Fruit fly (Drosophila melanogaster) whole organism, embryonic: Measurements from ENCODE around the gene msb1l.

Experiments
- Atf6 ChIP-seq: fragments of 200-800 bp; sonication (Bioruptor generic); IDR thresholded peaks from 2 replicates; pipeline ENCODE4 v1.3.6; 2022; ENCODE audit warnings: missing biosample characterization, missing genetic modification characterization
- Bteb2 ChIP-seq: fragments of 200-800 bp; sonication (Bioruptor generic); optimal IDR thresholded peaks from 2 replicates; lab custom pipeline; 2016; ENCODE audit warnings: missing biosample characterization, missing genetic modification characterization
- CG10209 ChIP-seq: fragments of 200-800 bp; sonication (Bioruptor generic); optimal IDR thresholded peaks from 3 replicates; lab custom pipeline; 2017; ENCODE audit warnings: missing biosample characterization, mild to moderate bottlenecking, missing genetic modification characterization, missing genetic modification reagents
- CG11560 ChIP-seq: fragments of 200-800 bp; sonication (Bioruptor generic); IDR thresholded peaks from 3 replicates; pipeline ENCODE4 v1.3.6; 2022; ENCODE audit warnings: missing biosample characterization, missing genetic modification characterization
- CG11696 ChIP-seq: fragments of 200-800 bp; sonication (Bioruptor generic); IDR thresholded peaks from 2 replicates; pipeline ENCODE4 v1.3.6; 2022; ENCODE audit warnings: missing biosample characterization, missing genetic modification characterization
- CG13287 ChIP-seq: fragments of 200-800 bp; sonication (Bioruptor generic); IDR thresholded peaks from 2 replicates; pipeline ENCODE4 v1.3.6; 2022; ENCODE audit warnings: missing biosample characterization, missing genetic modification characterization; ENCODE audit not compliant: partially characterized antibody
- CG14710 ChIP-seq: fragments of 200-800 bp; sonication (Bioruptor generic); optimal IDR thresholded peaks from 3 replicates; lab custom pipeline; 2019; ENCODE audit warnings: missing biosample characterization, mild to moderate bottlenecking, missing genetic modification characterization, moderate library complexity
- CG15011 ChIP-seq: fragments of 200-800 bp; sonication (Bioruptor generic); optimal IDR thresholded peaks from 3 replicates; lab custom pipeline; 2018; ENCODE audit warnings: missing biosample characterization, mild to moderate bottlenecking, missing genetic modification characterization
- CG15073 ChIP-seq: fragments of 200-800 bp; sonication (Bioruptor generic); optimal IDR thresholded peaks from 2 replicates; lab custom pipeline; 2016; ENCODE audit warnings: missing biosample characterization, missing genetic modification characterization
- CG1603 ChIP-seq: fragments of 200-800 bp; sonication (Bioruptor generic); optimal IDR thresholded peaks from 2 replicates; lab custom pipeline; 2019; ENCODE audit warnings: missing biosample characterization, mild to moderate bottlenecking, missing genetic modification characterization, moderate library complexity
- CG17359 ChIP-seq: fragments of 200-800 bp; sonication (Bioruptor generic); optimal IDR thresholded peaks from 3 replicates; lab custom pipeline; 2018; ENCODE audit warnings: missing biosample characterization, mild to moderate bottlenecking, missing genetic modification characterization, moderate library complexity
- CG17829 ChIP-seq: fragments of 200-800 bp; optimal IDR thresholded peaks from 2 replicates; lab custom pipeline; 2019; ENCODE audit warnings: missing biosample characterization, mild to moderate bottlenecking, missing genetic modification characterization, moderate library complexity
- CG2129 ChIP-seq: fragments of 200-800 bp; sonication (Bioruptor generic); IDR thresholded peaks from 2 replicates; pipeline ENCODE4 v1.3.6; 2022; ENCODE audit warnings: missing biosample characterization, missing genetic modification characterization; ENCODE audit not compliant: partially characterized antibody
- CG30020 ChIP-seq: fragments of 200-800 bp; optimal IDR thresholded peaks from 2 replicates; lab custom pipeline; 2019; ENCODE audit warnings: missing biosample characterization, mild to moderate bottlenecking, missing genetic modification characterization, moderate library complexity
- CG30403 ChIP-seq: fragments of 200-800 bp; sonication (Bioruptor generic); optimal IDR thresholded peaks from 3 replicates; lab custom pipeline; 2016; ENCODE audit warnings: missing biosample characterization, missing genetic modification characterization
- CG31224 ChIP-seq: fragments of 200-800 bp; sonication (Bioruptor generic); IDR thresholded peaks from 2 replicates; pipeline ENCODE4 v1.3.6; 2022; ENCODE audit warnings: missing biosample characterization, missing genetic modification characterization
- CG34224 ChIP-seq: fragments of 200-800 bp; sonication (Bioruptor generic); IDR thresholded peaks from 3 replicates; pipeline ENCODE4 v1.3.6; 2022; ENCODE audit warnings: missing biosample characterization, missing genetic modification characterization; ENCODE audit not compliant: partially characterized antibody
- CG6254 ChIP-seq: fragments of 200-800 bp; sonication (Bioruptor generic); optimal IDR thresholded peaks from 3 replicates; lab custom pipeline; 2017; ENCODE audit warnings: mild to moderate bottlenecking, missing biosample characterization, missing genetic modification reagents, missing genetic modification characterization
- CG6854 ChIP-seq: fragments of 200-800 bp; sonication (Bioruptor generic); optimal IDR thresholded peaks from 3 replicates; lab custom pipeline; 2017; ENCODE audit warnings: missing biosample characterization, mild to moderate bottlenecking, missing genetic modification characterization
- CHES-1-like ChIP-seq: fragments of 200-800 bp; sonication (Bioruptor generic); optimal IDR thresholded peaks from 2 replicates; lab custom pipeline; 2016; ENCODE audit warnings: missing biosample characterization, missing genetic modification characterization
- Doc2 ChIP-seq: fragments of 200-800 bp; sonication (Bioruptor generic); IDR thresholded peaks from 2 replicates; pipeline ENCODE4 v1.3.6; 2022; ENCODE audit warnings: missing biosample characterization, missing genetic modification characterization
- Ets97D ChIP-seq: fragments of 200-800 bp; sonication (Bioruptor generic); optimal IDR thresholded peaks from 3 replicates; lab custom pipeline; 2016; ENCODE audit warnings: missing biosample characterization, missing genetic modification characterization
- Fer3 ChIP-seq: fragments of 200-800 bp; sonication (Bioruptor generic); optimal IDR thresholded peaks from 2 replicates; lab custom pipeline; 2018; ENCODE audit warnings: missing biosample characterization, mild to moderate bottlenecking, missing genetic modification characterization, moderate library complexity
- Hand ChIP-seq: fragments of 200-800 bp; sonication (Bioruptor generic); optimal IDR thresholded peaks from 2 replicates; lab custom pipeline; 2017; ENCODE audit warnings: mild to moderate bottlenecking, missing biosample characterization, missing genetic modification reagents, missing genetic modification characterization
- Hr78 ChIP-seq, 2 experiments: fragments of 200-800 bp in 1 of 2; fragments of >200 bp in 1 of 2; sonication (Bioruptor generic) in 1 of 2; optimal IDR thresholded peaks; 2 replicates each; lab custom pipeline; 2017 to 2019; ENCODE audit warnings: missing biosample characterization in 2 of 2, missing genetic modification characterization in 2 of 2, mild to moderate bottlenecking in 1 of 2, moderate library complexity in 1 of 2
- Oaz ChIP-seq: fragments of 200-800 bp; sonication (Bioruptor generic); IDR thresholded peaks from 2 replicates; pipeline ENCODE4 v1.3.6; 2022; ENCODE audit warnings: missing biosample characterization, missing genetic modification characterization
- Ssrp ChIP-seq: fragments of 200-800 bp; sonication (Bioruptor generic); optimal IDR thresholded peaks from 2 replicates; lab custom pipeline; 2018; ENCODE audit warnings: missing biosample characterization, mild to moderate bottlenecking, missing genetic modification characterization, moderate library complexity
- Trl ChIP-seq, 3 experiments: fragments of >200 bp in 2 of 3; fragments of 200-800 bp in 1 of 3; sonication (Bioruptor generic) in 1 of 3; optimal IDR thresholded peaks; 2 replicates in 1 of 3; 3 replicates in 2 of 3; lab custom pipeline; 2016 to 2017; ENCODE audit warnings: missing biosample characterization in 1 of 3, missing genetic modification characterization in 1 of 3
- Usf ChIP-seq: fragments of 200-800 bp; sonication (Bioruptor generic); optimal IDR thresholded peaks from 2 replicates; lab custom pipeline; 2017; ENCODE audit warnings: missing genotype, missing biosample characterization, missing genetic modification characterization
- ato ChIP-seq: fragments of 200-800 bp; sonication (Bioruptor generic); IDR thresholded peaks from 2 replicates; pipeline ENCODE4 v1.3.6; 2022; ENCODE audit warnings: missing biosample characterization, missing genetic modification characterization; ENCODE audit not compliant: partially characterized antibody
- az2 ChIP-seq: fragments of 200-800 bp; sonication (Bioruptor generic); optimal IDR thresholded peaks from 3 replicates; lab custom pipeline; 2016; ENCODE audit warnings: missing biosample characterization, missing genetic modification characterization
- bab2 ChIP-seq: fragments of 200-800 bp; sonication (Bioruptor generic); optimal IDR thresholded peaks from 2 replicates; lab custom pipeline; 2016; ENCODE audit warnings: missing biosample characterization, missing genetic modification characterization
- dan ChIP-seq: fragments of 200-800 bp; sonication (Bioruptor generic); IDR thresholded peaks from 2 replicates; pipeline ENCODE4 v1.3.6; 2022; ENCODE audit warnings: missing biosample characterization, missing genetic modification characterization
- ems ChIP-seq: fragments of 200-800 bp; sonication (Bioruptor generic); optimal IDR thresholded peaks from 3 replicates; lab custom pipeline; 2016; ENCODE audit warnings: missing biosample characterization, missing genetic modification characterization
- ewg ChIP-seq: fragments of 200-800 bp; sonication (Bioruptor generic); optimal IDR thresholded peaks from 3 replicates; lab custom pipeline; 2017; ENCODE audit warnings: mild to moderate bottlenecking, missing biosample characterization, missing genetic modification reagents, missing genetic modification characterization
- kni ChIP-seq: fragments of 200-800 bp; sonication (Bioruptor generic); optimal IDR thresholded peaks from 3 replicates; lab custom pipeline; 2017; ENCODE audit warnings: mild to moderate bottlenecking, missing biosample characterization, missing genetic modification reagents, missing genetic modification characterization
- mld ChIP-seq: fragments of 200-800 bp; sonication (Bioruptor generic); IDR thresholded peaks from 3 replicates; pipeline ENCODE4 v1.3.6; 2022; ENCODE audit warnings: missing biosample characterization, missing genetic modification characterization; ENCODE audit not compliant: partially characterized antibody
- oc ChIP-seq: fragments of 200-800 bp; sonication (Bioruptor generic); optimal IDR thresholded peaks from 2 replicates; lab custom pipeline; 2018; ENCODE audit warnings: missing biosample characterization, mild to moderate bottlenecking, missing genetic modification characterization, moderate library complexity
- run ChIP-seq: fragments of 200-800 bp; sonication (Bioruptor generic); optimal IDR thresholded peaks from 3 replicates; lab custom pipeline; 2018; ENCODE audit warnings: missing biosample characterization, mild to moderate bottlenecking, missing genetic modification characterization
- sd ChIP-seq: fragments of 200-800 bp; sonication (Bioruptor generic); optimal IDR thresholded peaks from 3 replicates; lab custom pipeline; 2018; ENCODE audit warnings: missing biosample characterization, mild to moderate bottlenecking, missing genetic modification characterization, moderate library complexity
- ssp ChIP-seq: fragments of 200-800 bp; sonication (Bioruptor generic); IDR thresholded peaks from 2 replicates; pipeline ENCODE4 v1.3.6; 2022; ENCODE audit warnings: missing biosample characterization, missing genetic modification characterization
- sug ChIP-seq: fragments of 200-800 bp; optimal IDR thresholded peaks from 2 replicates; lab custom pipeline; 2019; ENCODE audit warnings: missing biosample characterization, mild to moderate bottlenecking, missing genetic modification characterization, moderate library complexity
- tio ChIP-seq: fragments of 200-800 bp; sonication (Bioruptor generic); optimal IDR thresholded peaks from 2 replicates; lab custom pipeline; 2017; ENCODE audit warnings: missing biosample characterization, missing genetic modification characterization, inconsistent platforms
- tna ChIP-seq: fragments of 200-800 bp; sonication (Bioruptor generic); IDR thresholded peaks from 2 replicates; pipeline ENCODE4 v1.3.6; 2022; ENCODE audit warnings: missing biosample characterization, missing genetic modification characterization; ENCODE audit not compliant: partially characterized antibody
- trh ChIP-seq: fragments of 200-800 bp; sonication (Bioruptor generic); optimal IDR thresholded peaks from 2 replicates; lab custom pipeline; 2016; ENCODE audit warnings: missing biosample characterization, missing genetic modification characterization
- vnd ChIP-seq: fragments of 200-800 bp; sonication (Bioruptor generic); IDR thresholded peaks from 3 replicates; pipeline ENCODE4 v1.3.6; 2022; ENCODE audit warnings: missing biosample characterization, missing genetic modification characterization; ENCODE audit not compliant: partially characterized antibody
- vvl ChIP-seq: fragments of 200-800 bp; sonication (Bioruptor generic); IDR thresholded peaks from 2 replicates; pipeline ENCODE4 v1.3.6; 2022; ENCODE audit warnings: missing biosample characterization, missing genetic modification characterization
- z ChIP-seq: fragments of 200-800 bp; sonication (Bioruptor generic); IDR thresholded peaks from 3 replicates; pipeline ENCODE4 v1.3.6; 2022; ENCODE audit warnings: missing biosample characterization, missing genetic modification characterization

msb1l gene

DNA sequence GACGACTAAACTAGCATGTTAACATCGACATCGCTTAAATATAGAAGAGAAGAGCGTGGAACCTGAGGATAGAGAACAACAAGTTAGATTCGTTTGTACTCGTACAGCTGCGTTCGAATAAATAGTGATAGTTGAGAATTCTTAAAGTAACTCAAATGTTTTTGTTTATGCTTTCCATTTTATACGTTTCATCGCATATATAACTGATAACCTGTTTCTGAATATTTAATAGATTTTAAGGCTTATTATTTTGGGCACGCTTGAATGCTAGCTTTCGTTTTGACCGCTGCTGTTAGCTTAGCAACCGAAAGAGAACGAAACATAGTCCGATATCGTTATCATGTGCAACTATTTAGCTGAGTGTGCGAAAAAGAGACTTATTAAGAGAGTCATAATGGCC lies 49.2 kb upstream of the msb1l start (continued):
- TF ChIP-seq CG1603 (tag; lab: Kevin White, UChicago) (peak; percentile 86), CG11696 (GFP tag; lab: Robert Waterston, UW) (peak; percentile 100), mld (no peak), Fer3 (peak; percentile 98), CG10209 (peak; percentile 95), CG15011 (GFP tag; lab: Kevin White, UChicago) (peak; percentile 97), sd (peak; percentile 94), kni (GFP tag; lab: Kevin White, UChicago) (no peak), CG17359 (tag; lab: Kevin White, UChicago) (peak; percentile 93), oc (tag; lab: Kevin White, UChicago) (peak; percentile 83), CG15073 (peak; percentile 28), CG14710 (tag; lab: Kevin White, UChicago) (peak; percentile 57), Doc2 (GFP tag; lab: Robert Waterston, UW) (peak; percentile 72), CG2129 (GFP tag; lab: Robert Waterston, UW) (no peak), Oaz (GFP tag; lab: Robert Waterston, UW) (peak; percentile 92), vnd (GFP tag; lab: Robert Waterston, UW) (no peak), tio (GFP tag; lab: Kevin White, UChicago) (no peak), tna (no peak), Atf6 (GFP tag; lab: Robert Waterston, UW) (peak; percentile 99), Trl (optimal IDR thresholded peaks at IDR 0.05; lab: Kevin White, UChicago) (peak in 1 of 2 experiments; percentile 82), Trl (GFP tag; optimal IDR thresholded peaks at IDR 0.05; lab: Kevin White, UChicago) (peak; percentile 90), CG6854 (GFP tag; lab: Kevin White, UChicago) (peak; percentile 96), CG34224 (GFP tag; lab: Robert Waterston, UW) (no peak), z (GFP tag; lab: Robert Waterston, UW) (peak; percentile 32; the same call in 1 of the 3 replicates), CHES-1-like (GFP tag; lab: Kevin White, UChicago) (peak; percentile 97), ato (GFP tag; lab: Robert Waterston, UW) (no peak), vvl (GFP tag; lab: Robert Waterston, UW) (peak; percentile 97), az2 (peak; percentile 88), ewg (peak; percentile 74), CG13287 (GFP tag; lab: Robert Waterston, UW) (peak; percentile 58; the same call in 1 of the 2 replicates), CG30403 (GFP tag; lab: Kevin White, UChicago) (peak; percentile 96), dan (GFP tag; lab: Robert Waterston, UW) (no peak), ems (GFP tag; lab: Kevin White, UChicago) (peak; percentile 96), bab2 (peak; percentile 97), run (tag; lab: Kevin White, UChicago) (peak; percentile 85), CG30020 (tag; lab: Kevin White, UChicago) (peak; percentile 39), sug (tag; lab: Kevin White, UChicago) (peak; percentile 95), ssp (GFP tag; lab: Robert Waterston, UW) (peak; percentile 83), Hand (GFP tag; lab: Kevin White, UChicago) (peak; percentile 96), Bteb2 (GFP tag; lab: Kevin White, UChicago) (peak; percentile 97), Hr78 (GFP tag; optimal IDR thresholded peaks at IDR 0.05; lab: Kevin White, UChicago) (peak in 1 of 2 experiments; percentile 50), Ssrp (tag; lab: Kevin White, UChicago) (peak; percentile 73), trh (GFP tag; lab: Kevin White, UChicago) (peak; percentile 77), Ets97D (GFP tag; lab: Kevin White, UChicago) (peak; percentile 84), CG17829 (peak; percentile 87), CG11560 (peak; percentile 88), CG31224 (GFP tag; lab: Robert Waterston, UW) (peak; percentile 94), Usf (GFP tag; lab: Kevin White, UChicago) (peak; percentile 94), CG6254 (GFP tag; lab: Kevin White, UChicago) (peak; percentile 54)
